Worm (Caenorhabditis elegans) whole organism, L3 larva: Measurements from ENCODE around the gene cht-2.

Experiments used
- ZK546.5 ChIP-seq: sonication (generic microtip); optimal IDR thresholded peaks from 2 replicates; lab custom pipeline; 2017; ENCODE audit warnings: missing biosample characterization, missing genetic modification characterization
- aly-2 ChIP-seq: fragments of 150-350 bp; optimal IDR thresholded peaks from 2 replicates; lab custom pipeline; 2014; ENCODE audit warnings: missing biosample characterization, missing genetic modification characterization
- ama-1 ChIP-seq: fragments of 150-350 bp; optimal IDR thresholded peaks from 2 replicates; lab custom pipeline; 2018
- ceh-16 ChIP-seq: sonication (generic microtip); optimal IDR thresholded peaks from 2 replicates; lab custom pipeline; 2017; ENCODE audit warnings: missing biosample characterization, missing genetic modification characterization
- ceh-28 ChIP-seq: fragments of 150-350 bp; optimal IDR thresholded peaks from 2 replicates; lab custom pipeline; 2014; ENCODE audit warnings: missing biosample characterization, missing genetic modification reagents, missing genetic modification characterization
- ceh-82 ChIP-seq: fragments of 150-350 bp; optimal IDR thresholded peaks from 2 replicates; lab custom pipeline; 2014; ENCODE audit warnings: missing biosample characterization, missing genetic modification characterization
- ceh-9 ChIP-seq: sonication (generic microtip); optimal IDR thresholded peaks from 2 replicates; lab custom pipeline; 2018; ENCODE audit warnings: missing biosample characterization, missing genetic modification characterization
- egl-27 ChIP-seq: sonication (generic microtip); optimal IDR thresholded peaks from 4 replicates; lab custom pipeline; 2017; ENCODE audit warnings: missing biosample characterization, missing genetic modification reagents, missing genetic modification characterization
- elt-2 ChIP-seq: sonication (generic microtip); optimal IDR thresholded peaks from 2 replicates; lab custom pipeline; 2016; ENCODE audit warnings: missing genetic modification reagents, mild to moderate bottlenecking, missing genetic modification characterization, missing compliant biosample characterization
- elt-3 ChIP-seq, 3 experiments: fragments of 150-350 bp in 1 of 3; sonication (generic microtip) in 2 of 3; optimal IDR thresholded peaks; 2 replicates in 2 of 3; 4 replicates in 1 of 3; lab custom pipeline; 2014 to 2017; ENCODE audit warnings: missing biosample characterization in 3 of 3, missing genetic modification characterization in 3 of 3
- eor-1 ChIP-seq, 2 experiments: fragments of 150-350 bp; optimal IDR thresholded peaks; 2 replicates each; lab custom pipeline; 2014 to 2018; ENCODE audit warnings: missing biosample characterization in 2 of 2, missing genetic modification characterization in 2 of 2
- fkh-10 ChIP-seq: sonication (generic microtip); optimal IDR thresholded peaks from 2 replicates; lab custom pipeline; 2017; ENCODE audit warnings: missing biosample characterization, missing genetic modification reagents, missing genetic modification characterization
- fos-1 ChIP-seq: fragments of 150-350 bp; optimal IDR thresholded peaks from 2 replicates; lab custom pipeline; 2014; ENCODE audit warnings: missing biosample characterization, missing genetic modification characterization
- hmg-11 ChIP-seq: sonication (generic microtip); optimal IDR thresholded peaks from 2 replicates; lab custom pipeline; 2016; ENCODE audit warnings: missing genetic modification characterization, missing compliant biosample characterization
- jun-1 ChIP-seq: fragments of 150-350 bp; optimal IDR thresholded peaks from 2 replicates; lab custom pipeline; 2014; ENCODE audit warnings: missing biosample characterization, missing genetic modification reagents, missing genetic modification characterization
- lin-39 ChIP-seq: fragments of 150-350 bp; optimal IDR thresholded peaks from 2 replicates; lab custom pipeline; 2018; ENCODE audit warnings: missing biosample characterization, missing genetic modification reagents, missing genetic modification characterization
- lsy-12 ChIP-seq: sonication (generic microtip); optimal IDR thresholded peaks from 2 replicates; lab custom pipeline; 2016; ENCODE audit warnings: mild to moderate bottlenecking, missing genetic modification characterization, missing compliant biosample characterization
- mdl-1 ChIP-seq: fragments of 150-350 bp; optimal IDR thresholded peaks from 2 replicates; lab custom pipeline; 2014; ENCODE audit warnings: missing biosample characterization, missing genetic modification characterization
- nfya-1 ChIP-seq: sonication (generic microtip); optimal IDR thresholded peaks from 2 replicates; lab custom pipeline; 2017; ENCODE audit warnings: missing genetic modification characterization, mild to moderate bottlenecking, missing compliant biosample characterization, antibody characterized with exemption, moderate library complexity; ENCODE audit not compliant: insufficient read depth
- nhr-11 ChIP-seq: fragments of 150-350 bp; optimal IDR thresholded peaks from 2 replicates; lab custom pipeline; 2014; ENCODE audit warnings: missing biosample characterization, missing genetic modification characterization
- nhr-12 ChIP-seq: fragments of 150-350 bp; optimal IDR thresholded peaks from 2 replicates; lab custom pipeline; 2014; ENCODE audit warnings: missing biosample characterization, missing genetic modification characterization
- nhr-23 ChIP-seq: fragments of 150-350 bp; optimal IDR thresholded peaks from 2 replicates; lab custom pipeline; 2014; ENCODE audit warnings: missing biosample characterization, missing genetic modification reagents, missing genetic modification characterization
- nhr-25 ChIP-seq: sonication (generic microtip); optimal IDR thresholded peaks from 2 replicates; lab custom pipeline; 2017; ENCODE audit warnings: missing biosample characterization, missing genetic modification characterization
- nhr-76 ChIP-seq: fragments of 150-350 bp; sonication (generic microtip); optimal IDR thresholded peaks from 5 replicates; lab custom pipeline; 2014; ENCODE audit warnings: missing biosample characterization, missing genetic modification characterization
- pha-4 ChIP-seq: fragments of 150-350 bp; optimal IDR thresholded peaks from 2 replicates; lab custom pipeline; 2014; ENCODE audit warnings: missing biosample characterization, missing genetic modification reagents, missing genetic modification characterization
- pqm-1 ChIP-seq: fragments of 150-350 bp; optimal IDR thresholded peaks from 2 replicates; lab custom pipeline; 2017; ENCODE audit warnings: missing biosample characterization, missing genetic modification characterization, inconsistent platforms
- sea-2 ChIP-seq: fragments of 150-350 bp; sonication (generic microtip); optimal IDR thresholded peaks from 4 replicates; lab custom pipeline; 2014; ENCODE audit warnings: missing biosample characterization, missing genetic modification reagents, missing genetic modification characterization
- skn-1 ChIP-seq: fragments of 150-350 bp; optimal IDR thresholded peaks from 2 replicates; lab custom pipeline; 2014; ENCODE audit warnings: missing biosample characterization, missing genetic modification characterization
- snpc-4 ChIP-seq: fragments of 150-350 bp; optimal IDR thresholded peaks from 2 replicates; lab custom pipeline; 2014; ENCODE audit warnings: missing biosample characterization, missing genetic modification characterization
- tbx-2 ChIP-seq: sonication (generic microtip); optimal IDR thresholded peaks from 2 replicates; lab custom pipeline; 2016; ENCODE audit warnings: mild to moderate bottlenecking, missing genetic modification characterization, missing compliant biosample characterization
- unc-39 ChIP-seq: sonication (generic microtip); optimal IDR thresholded peaks from 4 replicates; lab custom pipeline; 2017; ENCODE audit warnings: missing biosample characterization, missing genetic modification characterization
- unc-62 ChIP-seq: fragments of 150-350 bp; sonication (generic microtip); optimal IDR thresholded peaks from 4 replicates; lab custom pipeline; 2014; ENCODE audit warnings: missing biosample characterization, missing genetic modification reagents, missing genetic modification characterization
- ztf-11 ChIP-seq: fragments of 150-350 bp; optimal IDR thresholded peaks from 2 replicates; lab custom pipeline; 2014; ENCODE audit warnings: missing biosample characterization, missing genetic modification characterization

The cht-2 gene

DNA sequence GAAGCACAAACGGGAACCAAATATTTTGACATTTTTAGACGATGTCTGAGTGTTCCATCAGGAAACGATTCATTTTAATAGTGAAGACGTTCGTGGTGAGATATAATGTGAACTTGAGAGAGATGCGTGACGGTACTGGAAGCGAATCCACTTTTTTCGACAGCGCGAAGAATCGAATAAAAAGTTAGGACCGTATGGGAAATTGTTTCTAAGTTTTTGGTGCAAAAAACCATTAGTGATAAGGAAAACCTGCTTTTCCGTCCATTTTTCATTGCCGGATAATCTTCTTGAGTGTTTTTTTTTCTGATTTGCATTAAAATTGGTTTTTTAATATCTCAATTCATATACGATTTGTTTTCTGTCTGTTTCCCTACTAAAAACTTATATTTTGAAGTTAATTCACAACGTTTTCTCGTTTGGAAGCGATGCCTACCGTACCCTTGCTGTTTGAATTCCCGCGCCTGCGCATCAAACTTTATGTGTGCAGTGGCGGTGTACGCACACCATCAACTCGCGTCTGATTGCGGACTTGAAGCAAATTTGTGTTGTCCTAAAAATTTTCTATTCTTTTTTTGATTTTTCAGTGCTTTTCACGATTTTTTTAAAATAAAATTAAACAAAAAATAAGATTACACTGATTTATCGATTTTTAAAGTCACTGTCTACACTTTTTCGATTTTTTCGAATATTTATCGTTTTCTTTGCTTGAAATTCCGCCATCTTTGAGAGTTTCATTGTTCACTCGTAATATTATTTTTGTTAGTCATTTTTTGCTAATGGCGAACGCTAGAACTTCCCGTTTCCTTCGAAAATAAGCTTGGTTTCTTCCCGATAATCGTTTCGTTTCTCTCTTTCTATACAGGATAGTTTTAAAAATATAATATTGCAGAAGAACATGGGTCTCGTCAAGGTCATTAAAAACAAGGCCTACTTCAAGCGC, 48.6 kb downstream of the cht-2 start, which contains the start of the genes col-38 and rpl-5 (continued):
- TF ChIP-seq mdl-1: no peak
- TF ChIP-seq eor-1 (tag; optimal IDR thresholded peaks at IDR 0.05; lab: Kevin White, UChicago): no peak
- no peak for TF ChIP-seq unc-39 (tag; lab: Kevin White, UChicago)
- no peak for TF ChIP-seq ztf-11 (tag; lab: Kevin White, UChicago)
- peak; percentile 77 for TF ChIP-seq lsy-12 (tag; lab: Kevin White, UChicago)
- TF ChIP-seq hmg-11: peak; percentile 63
- no peak for TF ChIP-seq nhr-76 (tag; lab: Kevin White, UChicago)
- peak; percentile 78 for TF ChIP-seq snpc-4 (tag; lab: Kevin White, UChicago)
- TF ChIP-seq fkh-10 (GFP tag; lab: Kevin White, UChicago): peak; percentile 83
- no peak for TF ChIP-seq aly-2 (tag; lab: Kevin White, UChicago)
- peak; percentile 7 for TF ChIP-seq ama-1 (lab: Kevin White, UChicago)
- peak; percentile 94 for TF ChIP-seq nhr-25 (tag; lab: Kevin White, UChicago)
- TF ChIP-seq fos-1 (tag; lab: Kevin White, UChicago): no peak
- peak; percentile 72 for TF ChIP-seq elt-2 (tag; lab: Kevin White, UChicago)
- TF ChIP-seq ceh-28 (tag; lab: Kevin White, UChicago): peak; percentile 64
- TF ChIP-seq unc-62: peak; percentile 28
- TF ChIP-seq ceh-16 (tag; lab: Kevin White, UChicago): no peak
- TF ChIP-seq tbx-2: peak; percentile 38
- peak; percentile 99 for TF ChIP-seq pha-4
- peak; percentile 93 for TF ChIP-seq lin-39
- TF ChIP-seq sea-2 (GFP tag; lab: Kevin White, UChicago): no peak
- TF ChIP-seq egl-27: no peak
- TF ChIP-seq elt-3 (tag; optimal IDR thresholded peaks at IDR 0.05; lab: Kevin White, UChicago): no peak
- peak; percentile 51 for TF ChIP-seq pqm-1
- TF ChIP-seq nhr-23: peak; percentile 96
- peak; percentile 78 for TF ChIP-seq skn-1 (tag; lab: Kevin White, UChicago)

DNA sequence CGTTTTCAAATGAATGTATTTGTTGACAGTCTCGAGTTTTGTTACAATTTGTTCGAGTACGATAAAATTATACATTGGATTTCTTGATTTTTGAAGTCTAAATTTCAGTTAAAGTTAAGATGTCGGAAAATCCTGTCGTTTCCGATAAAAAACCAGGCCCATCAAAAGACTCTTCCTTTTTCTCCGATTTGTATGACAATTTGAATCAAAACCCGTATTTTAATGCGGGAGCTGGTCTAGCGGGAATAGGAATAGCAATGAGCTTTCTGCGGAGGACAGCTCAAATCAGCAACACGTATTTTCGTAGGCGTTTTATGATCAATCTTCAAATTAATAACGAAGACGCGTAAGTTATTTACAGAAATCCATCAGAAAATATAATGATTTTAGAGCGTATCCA, 50.3 kb downstream of the cht-2 start, which contains the start of gene bcs-1:
bcs-1 (plus strand) TSS at position 109 of the 400 bp plus-strand sequence.
- no peak for TF ChIP-seq ceh-82 (tag; lab: Kevin White, UChicago)
- no peak for TF ChIP-seq nhr-11 (tag; lab: Kevin White, UChicago)
- TF ChIP-seq lsy-12 (tag; lab: Kevin White, UChicago): no peak
- no peak for TF ChIP-seq ztf-11 (tag; lab: Kevin White, UChicago)
- no peak for TF ChIP-seq ZK546.5 (tag; lab: Kevin White, UChicago)
- TF ChIP-seq jun-1: no peak
- TF ChIP-seq pqm-1: no peak
- TF ChIP-seq nhr-12: no peak
- no peak for TF ChIP-seq aly-2 (tag; lab: Kevin White, UChicago)
- TF ChIP-seq nfya-1 (tag; lab: Kevin White, UChicago): no peak
- TF ChIP-seq sea-2 (GFP tag; lab: Kevin White, UChicago): no peak
- TF ChIP-seq, all 47 proteins: peak for 0

DNA sequence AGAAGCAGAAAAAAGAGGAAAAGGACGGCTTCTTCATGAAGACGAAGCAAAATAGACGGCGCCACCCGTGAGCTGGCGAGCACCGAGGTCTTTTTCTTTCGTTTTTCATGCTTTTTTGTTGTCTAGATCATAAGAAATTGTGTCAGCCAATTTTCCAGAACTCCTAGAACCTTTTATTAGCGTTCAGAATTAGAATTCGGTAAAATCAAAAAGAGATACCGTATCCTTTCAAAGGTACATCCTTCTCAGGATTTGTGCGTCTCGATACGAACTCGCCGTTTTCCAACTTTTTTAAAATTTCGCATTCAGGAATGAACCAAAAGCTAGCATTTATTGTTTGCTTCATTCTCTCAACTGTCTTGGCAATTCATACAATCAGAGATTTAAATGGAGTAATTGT, 52.3 kb downstream of the cht-2 start, which contains the start of gene F54C9.7:
F54C9.7 (plus strand) TSS at position 301 of the 400 bp plus-strand sequence.
- TF ChIP-seq ama-1 (lab: Kevin White, UChicago) (no peak), ceh-9 (no peak), ceh-16 (tag; lab: Kevin White, UChicago) (no peak), nfya-1 (tag; lab: Kevin White, UChicago) (no peak), pqm-1 (no peak), elt-2 (tag; lab: Kevin White, UChicago) (no peak), jun-1 (no peak)
